Fruit fly (Drosophila melanogaster) whole organism, embryonic: Measurements from ENCODE around the gene Sik2.
A peak's percentile ranks its signal among the peaks of the same experiment; 100 is the strongest.

Experiments
- Adf1 ChIP-seq: fragments of 200-800 bp; sonication (Bioruptor generic); IDR thresholded peaks from 2 replicates; pipeline ENCODE4 v1.3.6; 2022; ENCODE audit warnings: missing biosample characterization, missing genetic modification characterization
- CG10274 ChIP-seq: fragments of 200-800 bp; sonication (Bioruptor generic); optimal IDR thresholded peaks from 3 replicates; lab custom pipeline; 2017; ENCODE audit warnings: missing biosample characterization, mild to moderate bottlenecking, missing genetic modification characterization
- CG10321 ChIP-seq: fragments of 200-800 bp; sonication (Bioruptor generic); IDR thresholded peaks from 2 replicates; pipeline ENCODE4 v1.3.6; 2022; ENCODE audit warnings: missing biosample characterization, missing genetic modification characterization
- CG10462 ChIP-seq: fragments of 200-800 bp; sonication (Bioruptor generic); optimal IDR thresholded peaks from 2 replicates; lab custom pipeline; 2016; ENCODE audit warnings: missing biosample characterization, missing genetic modification characterization
- CG10543 ChIP-seq: fragments of 200-800 bp; sonication (Bioruptor generic); optimal IDR thresholded peaks from 3 replicates; lab custom pipeline; 2017; ENCODE audit warnings: missing biosample characterization, mild to moderate bottlenecking, missing genetic modification characterization, moderate library complexity
- CG12769 ChIP-seq: fragments of 200-800 bp; sonication (Bioruptor generic); optimal IDR thresholded peaks from 2 replicates; lab custom pipeline; 2019; ENCODE audit warnings: missing biosample characterization, mild to moderate bottlenecking, missing genetic modification characterization, moderate library complexity
- CG13287 ChIP-seq: fragments of 200-800 bp; sonication (Bioruptor generic); IDR thresholded peaks from 2 replicates; pipeline ENCODE4 v1.3.6; 2022; ENCODE audit warnings: missing biosample characterization, missing genetic modification characterization; ENCODE audit not compliant: partially characterized antibody
- CG14441 ChIP-seq: fragments of 200-800 bp; sonication (Bioruptor generic); IDR thresholded peaks from 2 replicates; pipeline ENCODE4 v1.3.6; 2022; ENCODE audit warnings: missing biosample characterization, missing genetic modification characterization
- CG1832 ChIP-seq: fragments of 200-800 bp; sonication (Bioruptor generic); optimal IDR thresholded peaks from 2 replicates; lab custom pipeline; 2017; ENCODE audit warnings: missing biosample characterization, mild to moderate bottlenecking, missing genetic modification characterization, inconsistent platforms
- CG34422 ChIP-seq: fragments of 200-800 bp; sonication (Bioruptor generic); IDR thresholded peaks from 3 replicates; pipeline ENCODE4 v1.3.6; 2022; ENCODE audit warnings: missing biosample characterization, missing genetic modification characterization
- CG3726 ChIP-seq: fragments of 200-800 bp; sonication (Bioruptor generic); IDR thresholded peaks from 3 replicates; pipeline ENCODE4, ENCODE4 v1.3.6; 2022; ENCODE audit warnings: missing biosample characterization, missing genetic modification characterization
- CG4360 ChIP-seq: fragments of 200-800 bp; sonication (Bioruptor generic); IDR thresholded peaks from 2 replicates; pipeline ENCODE4 v1.3.6; 2022; ENCODE audit warnings: missing biosample characterization, missing genetic modification characterization
- CG4707 ChIP-seq: fragments of 200-800 bp; sonication (Bioruptor generic); optimal IDR thresholded peaks from 2 replicates; lab custom pipeline; 2018; ENCODE audit warnings: missing biosample characterization, mild to moderate bottlenecking, missing genetic modification characterization, moderate library complexity
- CG8290 ChIP-seq, 3 experiments: fragments of 200-800 bp; sonication (Bioruptor generic); optimal IDR thresholded peaks; 2 replicates each; lab custom pipeline; 2016 to 2019; ENCODE audit warnings: missing biosample characterization in 3 of 3, missing genetic modification characterization in 3 of 3, mild to moderate bottlenecking in 2 of 3, moderate library complexity in 1 of 3
- CoRest ChIP-seq: fragments of 200-800 bp; sonication (Bioruptor generic); optimal IDR thresholded peaks from 3 replicates; lab custom pipeline; 2018; ENCODE audit warnings: missing biosample characterization, mild to moderate bottlenecking, missing genetic modification characterization, moderate library complexity
- Dad ChIP-seq: fragments of 200-800 bp; sonication (Bioruptor generic); optimal IDR thresholded peaks from 3 replicates; lab custom pipeline; 2016; ENCODE audit warnings: missing biosample characterization, missing genetic modification characterization
- Deaf1 ChIP-seq: fragments of 200-800 bp; optimal IDR thresholded peaks from 3 replicates; lab custom pipeline; 2019; ENCODE audit warnings: missing biosample characterization, mild to moderate bottlenecking, missing genetic modification characterization, moderate library complexity
- Dfd ChIP-seq, 2 experiments: fragments of >200 bp; optimal IDR thresholded peaks; 2 replicates each; lab custom pipeline; 2017; ENCODE audit warnings: missing biosample characterization in 2 of 2, missing genetic modification characterization in 2 of 2
- E2f2 ChIP-seq: fragments of 200-800 bp; sonication (Bioruptor generic); IDR thresholded peaks from 2 replicates; pipeline ENCODE4 v1.3.6; 2022; ENCODE audit warnings: missing biosample characterization, missing genetic modification characterization
- Kr ChIP-seq: fragments of 200-800 bp; sonication (Bioruptor generic); optimal IDR thresholded peaks from 2 replicates; lab custom pipeline; 2017; ENCODE audit warnings: missing biosample characterization, mild to moderate bottlenecking, missing genetic modification characterization
- Med ChIP-seq: fragments of 200-800 bp; sonication (Bioruptor generic); peaks from one replicate; lab custom pipeline; 2016; ENCODE audit warnings: missing biosample characterization, missing genetic modification characterization, mild to moderate bottlenecking, inconsistent platforms, moderate library complexity
- Nf-YC ChIP-seq: fragments of 200-800 bp; optimal IDR thresholded peaks from 3 replicates; lab custom pipeline; 2019; ENCODE audit warnings: missing biosample characterization, mild to moderate bottlenecking, missing genetic modification characterization, moderate library complexity
- Pdp1 ChIP-seq, 2 experiments: fragments of 200-800 bp; sonication (Bioruptor generic); optimal IDR thresholded peaks; 3 replicates each; lab custom pipeline; 2016; ENCODE audit warnings: missing biosample characterization in 2 of 2, missing genetic modification characterization in 2 of 2, mild to moderate bottlenecking in 1 of 2, moderate library complexity in 1 of 2
- aop ChIP-seq: fragments of 200-800 bp; sonication (Bioruptor generic); IDR thresholded peaks from 2 replicates; pipeline ENCODE4 v1.3.6; 2022; ENCODE audit warnings: missing biosample characterization, missing genetic modification characterization
- ase ChIP-seq: fragments of 200-800 bp; sonication (Bioruptor generic); IDR thresholded peaks from 3 replicates; pipeline ENCODE4 v1.3.6; 2022; ENCODE audit warnings: missing biosample characterization, missing genetic modification characterization
- az2 ChIP-seq: fragments of 200-800 bp; sonication (Bioruptor generic); optimal IDR thresholded peaks from 3 replicates; lab custom pipeline; 2016; ENCODE audit warnings: missing biosample characterization, missing genetic modification characterization
- bab2 ChIP-seq: fragments of 200-800 bp; sonication (Bioruptor generic); optimal IDR thresholded peaks from 2 replicates; lab custom pipeline; 2016; ENCODE audit warnings: missing biosample characterization, missing genetic modification characterization
- bowl ChIP-seq: fragments of 200-800 bp; sonication (Bioruptor generic); IDR thresholded peaks from 2 replicates; pipeline ENCODE4 v1.3.6; 2022; ENCODE audit warnings: missing biosample characterization, missing genetic modification characterization
- cg ChIP-seq: fragments of 200-800 bp; sonication (Bioruptor generic); optimal IDR thresholded peaks from 3 replicates; lab custom pipeline; 2019; ENCODE audit warnings: missing biosample characterization, mild to moderate bottlenecking, missing genetic modification characterization, moderate library complexity
- chinmo ChIP-seq: fragments of 200-800 bp; sonication (Bioruptor generic); IDR thresholded peaks from 4 replicates; pipeline ENCODE4 v1.3.6; 2022; ENCODE audit warnings: missing biosample characterization, missing genetic modification characterization; ENCODE audit not compliant: partially characterized antibody
- chm ChIP-seq: fragments of 200-800 bp; sonication (Bioruptor generic); IDR thresholded peaks from 2 replicates; pipeline ENCODE4 v1.3.6; 2022; ENCODE audit warnings: missing biosample characterization, missing genetic modification characterization
- ci ChIP-seq: fragments of 200-800 bp; sonication (Bioruptor generic); IDR thresholded peaks from 3 replicates; pipeline ENCODE4 v1.3.6; 2022; ENCODE audit warnings: missing biosample characterization, missing genetic modification characterization
- ftz-f1 ChIP-seq: fragments of 200-800 bp; sonication (Bioruptor generic); optimal IDR thresholded peaks from 2 replicates; lab custom pipeline; 2016; ENCODE audit warnings: missing biosample characterization, missing genetic modification characterization
- kay ChIP-seq: fragments of 200-800 bp; sonication (Bioruptor generic); optimal IDR thresholded peaks from 2 replicates; lab custom pipeline; 2016; ENCODE audit warnings: missing biosample characterization, missing genetic modification characterization
- ken ChIP-seq: fragments of 200-800 bp; sonication (Bioruptor generic); IDR thresholded peaks from 3 replicates; pipeline ENCODE4 v1.3.6; 2022; ENCODE audit warnings: missing biosample characterization, missing genetic modification characterization
- lab ChIP-seq: fragments of 200-800 bp; sonication (Bioruptor generic); optimal IDR thresholded peaks from 3 replicates; lab custom pipeline; 2017; ENCODE audit warnings: missing biosample characterization, missing genetic modification characterization, mild to moderate bottlenecking, moderate library complexity, missing genetic modification reagents
- mirr ChIP-seq: fragments of 200-800 bp; sonication (Bioruptor generic); optimal IDR thresholded peaks from 3 replicates; lab custom pipeline; 2018; ENCODE audit warnings: missing biosample characterization, mild to moderate bottlenecking, missing genetic modification characterization
- p53 ChIP-seq: fragments of 200-800 bp; sonication (Bioruptor generic); optimal IDR thresholded peaks from 2 replicates; lab custom pipeline; 2016; ENCODE audit warnings: missing biosample characterization, missing genetic modification characterization
- pnt ChIP-seq: fragments of 200-800 bp; sonication (Bioruptor generic); optimal IDR thresholded peaks from 3 replicates; lab custom pipeline; 2016; ENCODE audit warnings: missing biosample characterization, missing genetic modification characterization
- sd ChIP-seq: fragments of 200-800 bp; sonication (Bioruptor generic); optimal IDR thresholded peaks from 3 replicates; lab custom pipeline; 2018; ENCODE audit warnings: missing biosample characterization, mild to moderate bottlenecking, missing genetic modification characterization, moderate library complexity
- sna ChIP-seq: fragments of 200-800 bp; sonication (Bioruptor generic); IDR thresholded peaks from 2 replicates; pipeline ENCODE4 v1.3.6; 2022; ENCODE audit warnings: missing biosample characterization, missing genetic modification characterization; ENCODE audit not compliant: partially characterized antibody
- so ChIP-seq: fragments of 200-800 bp; sonication (Bioruptor generic); IDR thresholded peaks from 3 replicates; pipeline ENCODE4 v1.3.6; 2022; ENCODE audit warnings: missing biosample characterization, missing genetic modification characterization
- sr ChIP-seq: fragments of 200-800 bp; sonication (Bioruptor generic); IDR thresholded peaks from 3 replicates; pipeline ENCODE4 v1.3.6; 2022; ENCODE audit warnings: missing biosample characterization, missing genetic modification characterization
- yki ChIP-seq: fragments of >200 bp; optimal IDR thresholded peaks from 3 replicates; lab custom pipeline; 2018
- zen ChIP-seq: fragments of 200-800 bp; sonication (Bioruptor generic); optimal IDR thresholded peaks from 3 replicates; lab custom pipeline; 2018; ENCODE audit warnings: missing biosample characterization, mild to moderate bottlenecking, missing genetic modification characterization, moderate library complexity

Sik2 gene

dm6 chrX:2036383-2036782, 25.3 kb downstream of the Sik2 start (continued):
- TF ChIP-seq cg (peak; percentile 32), ftz-f1 (GFP tag; lab: Kevin White, UChicago) (no peak), chm (GFP tag; lab: Robert Waterston, UW) (peak; percentile 43; the same call in 1 of the 2 replicates), sd (peak; percentile 37), bowl (GFP tag; lab: Robert Waterston, UW) (0 out of 2 replicates have a peak, but pooled peaks have one; percentile 24), E2f2 (no peak), CG4360 (GFP tag; lab: Robert Waterston, UW) (0 out of 2 replicates have a peak, but pooled peaks have one; percentile 9), CG13287 (GFP tag; lab: Robert Waterston, UW) (peak; percentile 7; the same call in 1 of the 2 replicates), CG10274 (no peak)

dm6 chrX:2032821-2033436, 28.8 kb downstream of the Sik2 start:
- TF ChIP-seq CoRest (no peak), CG8290 (GFP tag; optimal IDR thresholded peaks at IDR 0.05; lab: Kevin White, UChicago) (no peak), CG8290 (tag; optimal IDR thresholded peaks at IDR 0.05; lab: Kevin White, UChicago) (peak in 1 of 2 experiments; percentile 23), lab (GFP tag; lab: Kevin White, UChicago) (peak; percentile 6), CG10462 (no peak), bab2 (GFP tag; lab: Kevin White, UChicago) (no peak), p53 (GFP tag; lab: Kevin White, UChicago) (peak; percentile 90), chinmo (0 out of 4 replicates have a peak, but pooled peaks have one; percentile 48), yki (lab: Kevin White, UChicago) (no peak), so (GFP tag; lab: Robert Waterston, UW) (peak; percentile 92), Kr (no peak), Dad (no peak), az2 (no peak), sd (peak; percentile 84), sr (GFP tag; lab: Robert Waterston, UW) (peak; percentile 73), CG12769 (tag; lab: Kevin White, UChicago) (peak; percentile 67), sna (GFP tag; lab: Robert Waterston, UW) (no peak), ci (GFP tag; lab: Robert Waterston, UW) (0 out of 3 replicates have a peak, but pooled peaks have one; percentile 25), Adf1 (GFP tag; lab: Robert Waterston, UW) (peak; percentile 41), Nf-YC (tag; lab: Kevin White, UChicago) (no peak), CG14441 (GFP tag; lab: Robert Waterston, UW) (no peak), ken (GFP tag; lab: Robert Waterston, UW) (0 out of 3 replicates have a peak, but pooled peaks have one; percentile 9), mirr (GFP tag; lab: Kevin White, UChicago) (peak; percentile 9), CG1832 (GFP tag; lab: Kevin White, UChicago) (peak; percentile 28), cg (peak; percentile 3), aop (GFP tag; lab: Robert Waterston, UW) (no peak), Med (peak; percentile 73), CG4707 (GFP tag; lab: Kevin White, UChicago) (no peak), ase (GFP tag; lab: Robert Waterston, UW) (no peak), kay (GFP tag; lab: Kevin White, UChicago) (peak; percentile 64), Pdp1 (GFP tag; optimal IDR thresholded peaks at IDR 0.05; lab: Kevin White, UChicago) (peak in 1 of 2 experiments; percentile 59), Deaf1 (tag; lab: Kevin White, UChicago) (peak; percentile 34), pnt (no peak), CG10321 (peak; percentile 82), CG3726 (no peak), Dfd (GFP tag; optimal IDR thresholded peaks at IDR 0.05; lab: Kevin White, UChicago) (no peak), zen (tag; lab: Kevin White, UChicago) (no peak), CG34422 (GFP tag; lab: Robert Waterston, UW) (no peak), ftz-f1 (GFP tag; lab: Kevin White, UChicago) (peak; percentile 29), CG10543 (GFP tag; lab: Kevin White, UChicago) (peak; percentile 80)
- TF ChIP-seq, all 482 proteins: peak for 21
